Fruit fly (Drosophila melanogaster) whole organism, embryonic: ENCODE data around the gene CG11970.
A peak's percentile ranks its signal among the peaks of the same experiment; 100 is the strongest.

Source experiments
- Antp ChIP-seq: fragments of 200-800 bp; sonication (Bioruptor generic); optimal IDR thresholded peaks from 3 replicates; lab custom pipeline; 2016; ENCODE audit warnings: missing biosample characterization, missing genetic modification characterization
- CG11560 ChIP-seq: fragments of 200-800 bp; sonication (Bioruptor generic); IDR thresholded peaks from 3 replicates; pipeline ENCODE4 v1.3.6; 2022; ENCODE audit warnings: missing biosample characterization, missing genetic modification characterization
- CG13296 ChIP-seq: fragments of 200-800 bp; sonication (Bioruptor generic); optimal IDR thresholded peaks from 3 replicates; lab custom pipeline; 2018; ENCODE audit warnings: missing biosample characterization, mild to moderate bottlenecking, missing genetic modification characterization
- CG1647 ChIP-seq: fragments of 200-800 bp; sonication (Bioruptor generic); optimal IDR thresholded peaks from 3 replicates; lab custom pipeline; 2016; ENCODE audit warnings: missing biosample characterization, missing genetic modification characterization
- CG30403 ChIP-seq: fragments of 200-800 bp; sonication (Bioruptor generic); optimal IDR thresholded peaks from 3 replicates; lab custom pipeline; 2016; ENCODE audit warnings: missing biosample characterization, missing genetic modification characterization
- CG30431 ChIP-seq: fragments of 200-800 bp; sonication (Bioruptor generic); optimal IDR thresholded peaks from 2 replicates; lab custom pipeline; 2017; ENCODE audit warnings: missing biosample characterization, missing genetic modification characterization
- CG3281 ChIP-seq: fragments of 200-800 bp; sonication (Bioruptor generic); optimal IDR thresholded peaks from 3 replicates; lab custom pipeline; 2017; ENCODE audit warnings: missing biosample characterization, mild to moderate bottlenecking, missing genetic modification characterization
- CG34376 ChIP-seq: fragments of 200-800 bp; sonication (Bioruptor generic); optimal IDR thresholded peaks from 2 replicates; lab custom pipeline; 2018; ENCODE audit warnings: missing biosample characterization, mild to moderate bottlenecking, missing genetic modification characterization
- CG3995 ChIP-seq: fragments of 200-800 bp; sonication (Bioruptor generic); optimal IDR thresholded peaks from 3 replicates; lab custom pipeline; 2016; ENCODE audit warnings: missing biosample characterization, missing genetic modification characterization
- CG5180 ChIP-seq: fragments of 200-800 bp; sonication (Bioruptor generic); optimal IDR thresholded peaks from 3 replicates; lab custom pipeline; 2017; ENCODE audit warnings: missing biosample characterization, missing genetic modification characterization, mild to moderate bottlenecking, moderate library complexity, missing genetic modification reagents
- CG9609 ChIP-seq: fragments of 200-800 bp; sonication (Bioruptor generic); optimal IDR thresholded peaks from 3 replicates; lab custom pipeline; 2016; ENCODE audit warnings: missing biosample characterization, missing genetic modification characterization
- CG9876 ChIP-seq: fragments of 200-800 bp; sonication (Bioruptor generic); optimal IDR thresholded peaks from 2 replicates; lab custom pipeline; 2016; ENCODE audit warnings: missing biosample characterization, missing genetic modification characterization
- Drgx ChIP-seq: fragments of 200-800 bp; sonication (Bioruptor generic); IDR thresholded peaks from 2 replicates; pipeline ENCODE4 v1.3.6; 2022; ENCODE audit warnings: missing biosample characterization, missing genetic modification characterization
- MESR4 ChIP-seq: fragments of 200-800 bp; sonication (Bioruptor generic); optimal IDR thresholded peaks from 2 replicates; lab custom pipeline; 2018; ENCODE audit warnings: missing biosample characterization, mild to moderate bottlenecking, missing genetic modification characterization, moderate library complexity
- Max ChIP-seq: fragments of 200-800 bp; sonication (Bioruptor generic); optimal IDR thresholded peaks from 2 replicates; lab custom pipeline; 2016; ENCODE audit warnings: missing biosample characterization, mild to moderate bottlenecking, missing genetic modification characterization
- Med ChIP-seq: fragments of 200-800 bp; sonication (Bioruptor generic); peaks from one replicate; lab custom pipeline; 2016; ENCODE audit warnings: missing biosample characterization, missing genetic modification characterization, mild to moderate bottlenecking, inconsistent platforms, moderate library complexity
- NfI ChIP-seq: fragments of 200-800 bp; sonication (Bioruptor generic); optimal IDR thresholded peaks from 3 replicates; lab custom pipeline; 2018; ENCODE audit warnings: missing biosample characterization, mild to moderate bottlenecking, missing genetic modification characterization, moderate library complexity
- Stat92E ChIP-seq, 3 experiments: fragments of >200 bp in 2 of 3; fragments of 200-800 bp in 1 of 3; sonication (Bioruptor generic) in 1 of 3; optimal IDR thresholded peaks; 2 replicates each; lab custom pipeline; 2017 to 2019; ENCODE audit warnings: missing biosample characterization in 3 of 3, missing genetic modification characterization in 3 of 3, mild to moderate bottlenecking in 1 of 3, moderate library complexity in 1 of 3
- Xbp1 ChIP-seq: fragments of 200-800 bp; sonication (Bioruptor generic); optimal IDR thresholded peaks from 3 replicates; lab custom pipeline; 2016; ENCODE audit warnings: missing biosample characterization, mild to moderate bottlenecking, missing genetic modification characterization
- ab ChIP-seq: fragments of 200-800 bp; sonication (Bioruptor generic); optimal IDR thresholded peaks from 2 replicates; lab custom pipeline; 2016; ENCODE audit warnings: missing biosample characterization, missing genetic modification characterization
- bcd ChIP-seq: fragments of 200-800 bp; sonication (Bioruptor generic); optimal IDR thresholded peaks from 2 replicates; lab custom pipeline; 2017; ENCODE audit warnings: missing biosample characterization, mild to moderate bottlenecking, missing genetic modification characterization
- bigmax ChIP-seq: fragments of 200-800 bp; sonication (Bioruptor generic); optimal IDR thresholded peaks from 2 replicates; lab custom pipeline; 2018; ENCODE audit warnings: missing biosample characterization, mild to moderate bottlenecking, missing genetic modification characterization
- bsh ChIP-seq, 2 experiments: fragments of 200-800 bp; sonication (Bioruptor generic); optimal IDR thresholded peaks; 2 replicates each; lab custom pipeline; 2017 to 2018; ENCODE audit warnings: mild to moderate bottlenecking in 2 of 2, missing biosample characterization in 2 of 2, missing genetic modification characterization in 2 of 2, moderate library complexity in 1 of 2
- chn ChIP-seq: fragments of 200-800 bp; sonication (Bioruptor generic); optimal IDR thresholded peaks from 2 replicates; lab custom pipeline; 2016; ENCODE audit warnings: missing biosample characterization, missing genetic modification characterization
- crol ChIP-seq: fragments of 200-800 bp; sonication (Bioruptor generic); IDR thresholded peaks from 2 replicates; pipeline ENCODE4 v1.3.6; 2022; ENCODE audit warnings: missing biosample characterization, missing genetic modification characterization
- cwo ChIP-seq: fragments of 200-800 bp; sonication (Bioruptor generic); optimal IDR thresholded peaks from 3 replicates; lab custom pipeline; 2017; ENCODE audit warnings: missing biosample characterization, missing genetic modification characterization, mild to moderate bottlenecking, moderate library complexity, missing genetic modification reagents
- da ChIP-seq: fragments of 200-800 bp; sonication (Bioruptor generic); optimal IDR thresholded peaks from 2 replicates; lab custom pipeline; 2016; ENCODE audit warnings: missing biosample characterization, missing genetic modification characterization
- dimm ChIP-seq: fragments of 200-800 bp; sonication (Bioruptor generic); IDR thresholded peaks from 2 replicates; pipeline ENCODE4 v1.3.6; 2022; ENCODE audit warnings: missing biosample characterization, missing genetic modification characterization
- fd64A ChIP-seq: fragments of 200-800 bp; sonication (Bioruptor generic); optimal IDR thresholded peaks from 3 replicates; lab custom pipeline; 2018; ENCODE audit warnings: missing biosample characterization, mild to moderate bottlenecking, missing genetic modification characterization
- grau ChIP-seq: fragments of 200-800 bp; optimal IDR thresholded peaks from 3 replicates; lab custom pipeline; 2019; ENCODE audit warnings: missing biosample characterization, mild to moderate bottlenecking, missing genetic modification characterization, moderate library complexity
- h ChIP-seq: fragments of >200 bp; optimal IDR thresholded peaks from 2 replicates; lab custom pipeline; 2017
- lbe ChIP-seq: fragments of 200-800 bp; sonication (Bioruptor generic); optimal IDR thresholded peaks from 2 replicates; lab custom pipeline; 2016; ENCODE audit warnings: missing biosample characterization, mild to moderate bottlenecking, missing genetic modification characterization
- mirr ChIP-seq: fragments of 200-800 bp; sonication (Bioruptor generic); optimal IDR thresholded peaks from 3 replicates; lab custom pipeline; 2018; ENCODE audit warnings: missing biosample characterization, mild to moderate bottlenecking, missing genetic modification characterization
- nau ChIP-seq: fragments of 200-800 bp; sonication (Bioruptor generic); optimal IDR thresholded peaks from 3 replicates; lab custom pipeline; 2017; ENCODE audit warnings: missing biosample characterization, mild to moderate bottlenecking, missing genetic modification characterization, missing genetic modification reagents
- nom ChIP-seq: fragments of 200-800 bp; sonication (Bioruptor generic); optimal IDR thresholded peaks from 2 replicates; lab custom pipeline; 2017; ENCODE audit warnings: missing biosample characterization, missing genetic modification characterization, mild to moderate bottlenecking, moderate library complexity, missing genetic modification reagents
- psq ChIP-seq: fragments of 200-800 bp; sonication (Bioruptor generic); optimal IDR thresholded peaks from 2 replicates; lab custom pipeline; 2017; ENCODE audit warnings: missing biosample characterization, missing genetic modification characterization
- ranshi ChIP-seq: fragments of 200-800 bp; sonication (Bioruptor generic); IDR thresholded peaks from 2 replicates; pipeline ENCODE4 v1.3.6; 2022; ENCODE audit warnings: missing biosample characterization, missing genetic modification characterization
- row ChIP-seq: fragments of 200-800 bp; sonication (Bioruptor generic); IDR thresholded peaks from 3 replicates; pipeline ENCODE4 v1.3.6; 2022; ENCODE audit warnings: missing biosample characterization, missing genetic modification characterization
- run ChIP-seq: fragments of 200-800 bp; sonication (Bioruptor generic); optimal IDR thresholded peaks from 3 replicates; lab custom pipeline; 2018; ENCODE audit warnings: missing biosample characterization, mild to moderate bottlenecking, missing genetic modification characterization
- toy ChIP-seq: fragments of 200-800 bp; sonication (Bioruptor generic); IDR thresholded peaks from 2 replicates; pipeline ENCODE4 v1.3.6; 2022; ENCODE audit warnings: missing biosample characterization, missing genetic modification characterization
- vnd ChIP-seq: fragments of 200-800 bp; sonication (Bioruptor generic); IDR thresholded peaks from 3 replicates; pipeline ENCODE4 v1.3.6; 2022; ENCODE audit warnings: missing biosample characterization, missing genetic modification characterization; ENCODE audit not compliant: partially characterized antibody
- yki ChIP-seq: fragments of >200 bp; optimal IDR thresholded peaks from 3 replicates; lab custom pipeline; 2018

CG11970 gene

DNA sequence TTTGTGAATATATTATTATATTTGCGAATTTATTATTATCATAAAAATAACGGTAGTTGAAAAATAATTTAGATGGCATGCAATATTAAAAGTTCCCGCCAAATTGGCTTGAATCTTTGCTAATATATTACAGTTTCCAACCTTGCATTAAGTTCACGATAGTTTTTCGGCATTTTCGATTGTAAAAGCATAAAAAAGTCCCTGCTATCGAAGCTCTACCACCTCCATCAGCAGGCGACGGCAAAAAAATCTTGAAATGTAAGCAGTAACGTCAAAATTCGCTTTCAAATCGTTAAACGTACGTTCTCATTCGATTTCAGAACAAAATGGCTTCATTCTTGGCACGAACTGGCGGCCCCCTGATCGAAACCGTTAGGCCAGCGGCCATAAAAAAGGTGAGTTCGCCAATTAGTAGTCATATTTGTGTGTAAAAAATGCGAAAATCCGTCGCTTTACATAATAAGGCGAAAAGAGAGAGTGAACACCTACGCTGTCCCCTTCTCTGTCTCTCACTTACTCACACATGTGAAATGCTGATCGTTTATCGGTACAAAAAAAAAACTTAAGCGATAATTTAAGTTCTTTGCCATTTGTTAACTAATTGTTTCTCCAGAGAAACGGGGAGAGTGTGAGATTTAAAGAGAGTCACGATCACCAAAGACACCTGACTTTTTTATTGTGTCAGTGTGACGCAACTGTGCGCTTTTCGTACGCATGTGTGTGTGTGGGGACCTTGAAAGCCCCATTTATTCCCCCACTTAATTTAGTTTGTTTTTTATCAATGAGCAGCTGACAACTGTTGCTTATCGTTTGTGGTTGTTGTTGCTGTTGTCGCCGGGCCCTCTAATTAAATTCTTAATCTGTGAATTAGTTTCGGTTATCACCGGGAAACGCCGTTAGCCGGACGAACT, 45.8 kb upstream of the CG11970 start, which contains the start of gene ScsbetaA (continued):
- TF ChIP-seq nau (GFP tag; lab: Kevin White, UChicago) (peak; percentile 33), Max (GFP tag; lab: Kevin White, UChicago) (no peak), lbe (peak; percentile 11), Stat92E (GFP tag; optimal IDR thresholded peaks at IDR 0.05; lab: Kevin White, UChicago) (peak in 1 of 3 experiments; percentile 52), NfI (GFP tag; lab: Kevin White, UChicago) (peak; percentile 14), vnd (GFP tag; lab: Robert Waterston, UW) (peak; percentile 54; the same call in 2 of the 3 replicates), CG13296 (GFP tag; lab: Kevin White, UChicago) (no peak), row (GFP tag; lab: Robert Waterston, UW) (peak; percentile 33; the same call in 1 of the 3 replicates), Xbp1 (GFP tag; lab: Kevin White, UChicago) (no peak), CG1647 (GFP tag; lab: Kevin White, UChicago) (peak; percentile 0), cwo (GFP tag; lab: Kevin White, UChicago) (peak; percentile 63), MESR4 (GFP tag; lab: Kevin White, UChicago) (peak; percentile 68)

DNA sequence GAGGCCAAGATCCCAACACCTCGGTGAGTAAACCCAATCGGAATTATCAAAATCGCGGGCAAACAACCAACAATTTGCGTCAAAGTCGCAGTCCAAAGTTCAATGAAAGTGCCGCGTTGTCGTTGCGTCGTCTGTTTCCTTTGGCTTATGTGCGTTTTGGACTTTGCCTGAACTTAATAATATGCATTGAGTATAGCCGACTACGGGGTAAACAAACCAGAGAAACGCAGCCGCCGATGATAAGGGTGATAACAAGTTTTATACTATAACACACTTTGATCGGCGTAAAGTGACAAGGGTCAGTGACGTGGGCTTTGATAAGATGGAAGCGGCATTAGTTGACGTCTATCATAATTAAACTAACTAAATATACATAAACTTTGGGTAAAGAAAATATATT, 44.8 kb upstream of the CG11970 start:
- no peak for TF ChIP-seq vnd (GFP tag; lab: Robert Waterston, UW)
- no peak for TF ChIP-seq CG30431 (GFP tag; lab: Kevin White, UChicago)
- TF ChIP-seq fd64A (GFP tag; lab: Kevin White, UChicago): no peak
- TF ChIP-seq CG5180: no peak
- TF ChIP-seq Med: peak; percentile 53
- TF ChIP-seq bigmax: no peak
- no peak for TF ChIP-seq CG9609 (GFP tag; lab: Kevin White, UChicago)
- no peak for TF ChIP-seq CG3281
- TF ChIP-seq crol (GFP tag; lab: Robert Waterston, UW): no peak
- no peak for TF ChIP-seq ab
- TF ChIP-seq Antp (GFP tag; lab: Kevin White, UChicago): no peak
- peak; percentile 30 for TF ChIP-seq mirr (GFP tag; lab: Kevin White, UChicago)
- TF ChIP-seq bsh (GFP tag; optimal IDR thresholded peaks at IDR 0.05; lab: Kevin White, UChicago): peak in 1 of 2 experiments; percentile 85
- TF ChIP-seq toy: no peak
- no peak for TF ChIP-seq CG30403 (GFP tag; lab: Kevin White, UChicago)
- TF ChIP-seq grau: no peak
- no peak for TF ChIP-seq chn (GFP tag; lab: Kevin White, UChicago)
- TF ChIP-seq dimm: no peak
- no peak for TF ChIP-seq CG9876 (GFP tag; lab: Kevin White, UChicago)
- no peak for TF ChIP-seq psq (GFP tag; lab: Kevin White, UChicago)
- no peak for TF ChIP-seq h
- peak; percentile 97 for TF ChIP-seq nom (GFP tag; lab: Kevin White, UChicago)
- TF ChIP-seq bcd (GFP tag; lab: Kevin White, UChicago): no peak
- no peak for TF ChIP-seq ranshi (GFP tag; lab: Robert Waterston, UW)
- TF ChIP-seq CG11560 (tag; lab: Robert Waterston, UW): no peak
- no peak for TF ChIP-seq da (GFP tag; lab: Kevin White, UChicago)
- peak; percentile 19; the same call in 1 of the 2 replicates for TF ChIP-seq Drgx (GFP tag; lab: Robert Waterston, UW)
- no peak for TF ChIP-seq run (tag; lab: Kevin White, UChicago)
- no peak for TF ChIP-seq yki
- no peak for TF ChIP-seq CG3995 (GFP tag; lab: Kevin White, UChicago)
- peak; percentile 22 for TF ChIP-seq CG34376
